Fruit fly (Drosophila melanogaster): Measurements from ENCODE around the gene Tsen34.

The Tsen34 gene

DNA sequence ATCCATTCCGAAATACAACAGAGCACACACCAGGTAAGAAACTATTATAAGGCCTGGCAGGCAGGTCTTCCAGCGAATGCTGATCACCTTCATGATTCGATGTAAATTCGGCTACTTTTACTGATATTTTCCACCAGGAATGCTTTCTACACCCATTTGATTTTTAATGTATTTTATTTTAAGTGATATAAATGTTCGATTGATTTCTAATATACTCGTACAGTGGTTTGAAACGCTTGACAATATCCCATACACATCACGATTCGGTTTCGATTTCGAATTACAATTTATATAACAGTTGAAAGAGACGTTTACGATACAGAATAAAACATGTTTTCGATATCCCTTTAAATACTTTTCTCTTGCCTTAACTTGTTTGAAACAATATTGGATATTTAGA lies 7.5 kb upstream of the Tsen34 start, which contains the start of gene Mgat4b:
TSS of gene Mgat4b (minus strand) at position 101 of the 400 bp plus-strand sequence.
- no peak for TF ChIP-seq Eip93F (GFP tag; optimal IDR thresholded peaks at IDR 0.05)
- TF ChIP-seq Hr39 (GFP tag; optimal IDR thresholded peaks at IDR 0.05) = no peak
- no peak for TF ChIP-seq Blimp-1 (GFP tag; optimal IDR thresholded peaks at IDR 0.05)
- no peak for TF ChIP-seq CG15336 (GFP tag; IDR thresholded peaks at IDR 0.05)
- no peak for TF ChIP-seq CG3032 (tag; optimal IDR thresholded peaks at IDR 0.05)
- TF ChIP-seq CG6808 (GFP tag; optimal IDR thresholded peaks at IDR 0.05) = no peak
- no peak for TF ChIP-seq fkh (GFP tag; optimal IDR thresholded peaks at IDR 0.05)
- no peak for TF ChIP-seq lz (GFP tag; optimal IDR thresholded peaks at IDR 0.05)

DNA sequence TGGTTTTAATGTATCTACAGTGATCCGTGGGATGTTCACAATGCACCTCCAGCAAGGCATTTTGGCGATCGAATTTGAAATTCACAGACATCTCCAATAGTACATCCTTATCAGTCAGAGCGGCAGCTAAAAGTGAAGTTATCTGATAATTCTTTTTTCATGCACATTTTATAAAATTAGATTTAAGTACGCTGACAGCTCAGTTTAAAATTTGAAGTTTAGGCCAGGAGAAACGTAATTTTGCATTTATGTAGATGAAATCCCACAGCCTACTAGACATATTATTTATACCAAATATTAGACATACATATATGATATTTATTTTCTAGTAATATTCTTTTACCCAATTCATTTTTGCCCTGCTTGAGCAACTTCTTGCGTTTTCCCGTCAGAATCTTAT lies 695 bp downstream of the Tsen34 start, which contains the start of gene Trl:
TSS of gene Trl (minus strand) at position 101 of the 400 bp plus-strand sequence.
- TF ChIP-seq topi (GFP tag; optimal IDR thresholded peaks at IDR 0.05) (no peak), Ets21C (GFP tag; optimal IDR thresholded peaks at IDR 0.05) (no peak), CG3919 (GFP tag; optimal IDR thresholded peaks at IDR 0.05) (no peak), CG6792 (GFP tag; optimal IDR thresholded peaks at IDR 0.05) (no peak), Lpt (GFP tag; optimal IDR thresholded peaks at IDR 0.05) (no peak), fd59A (GFP tag; optimal IDR thresholded peaks at IDR 0.05) (no peak), esn (GFP tag; optimal IDR thresholded peaks at IDR 0.05) (no peak), acj6 (GFP tag; optimal IDR thresholded peaks at IDR 0.05) (no peak), Ets96B (tag; optimal IDR thresholded peaks at IDR 0.05) (no peak), CG4318 (GFP tag; optimal IDR thresholded peaks at IDR 0.05) (no peak), vri (GFP tag; optimal IDR thresholded peaks at IDR 0.05) (no peak), OdsH (GFP tag; optimal IDR thresholded peaks at IDR 0.05) (no peak), CG6276 (GFP tag; optimal IDR thresholded peaks at IDR 0.05) (no peak), CG9139 (GFP tag; optimal IDR thresholded peaks at IDR 0.05) (no peak), Hr4 (GFP tag; optimal IDR thresholded peaks at IDR 0.05) (no peak)

DNA sequence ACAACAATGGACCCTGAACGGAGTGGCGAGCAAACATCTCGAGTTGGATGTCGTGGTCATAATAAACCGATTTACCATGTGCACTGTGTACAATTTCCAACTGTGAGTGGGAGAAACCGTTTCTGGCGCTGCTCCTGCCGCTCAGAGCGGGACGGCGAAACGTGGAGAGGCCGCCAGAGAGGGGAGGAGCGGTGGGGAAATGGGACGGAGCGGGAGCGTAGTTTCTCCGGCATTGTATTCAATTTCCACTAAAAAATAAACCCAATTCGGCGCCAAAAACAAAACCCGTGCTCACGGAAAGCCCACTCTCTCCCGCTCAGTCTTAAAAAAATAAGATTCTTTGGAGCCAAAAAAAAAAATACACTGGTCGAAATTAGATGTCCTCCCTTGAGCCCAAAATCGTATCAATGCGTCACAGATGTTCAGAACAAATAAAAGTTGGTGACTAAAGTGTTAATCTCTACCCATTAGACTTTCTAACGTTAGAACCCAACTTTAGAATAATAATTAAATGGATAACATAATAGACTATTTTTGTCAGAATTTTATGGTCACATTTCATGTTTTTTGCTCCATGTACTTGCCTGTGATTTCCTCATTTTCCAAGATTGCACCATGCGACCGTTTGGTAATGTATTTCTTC lies 1.5 kb downstream of the Tsen34 start:
- TF ChIP-seq acj6 (GFP tag; optimal IDR thresholded peaks at IDR 0.05) (peak; percentile 49), CG32006 (GFP tag; optimal IDR thresholded peaks at IDR 0.05) (peak; percentile 55), vri (GFP tag; optimal IDR thresholded peaks at IDR 0.05) (peak; percentile 45), CG3919 (GFP tag; optimal IDR thresholded peaks at IDR 0.05) (peak; percentile 58), dac (GFP tag; optimal IDR thresholded peaks at IDR 0.05) (peak; percentile 46), Sox14 (GFP tag; optimal IDR thresholded peaks at IDR 0.05) (peak; percentile 58), Hr38 (GFP tag; optimal IDR thresholded peaks at IDR 0.05) (no peak), CG1621 (tag; optimal IDR thresholded peaks at IDR 0.05) (peak; percentile 12), dsx (GFP tag; optimal IDR thresholded peaks at IDR 0.05; ENCODE audit: poor library complexity, severe bottlenecking) (no peak), Eip93F (GFP tag; optimal IDR thresholded peaks at IDR 0.05) (no peak), Lpt (GFP tag; optimal IDR thresholded peaks at IDR 0.05) (no peak), cyc (GFP tag; optimal IDR thresholded peaks at IDR 0.05) (peak; percentile 48), CG10669 (GFP tag; optimal IDR thresholded peaks at IDR 0.05) (peak; percentile 6), Hr39 (GFP tag; optimal IDR thresholded peaks at IDR 0.05) (peak; percentile 55), CG8632 (GFP tag; optimal IDR thresholded peaks at IDR 0.05) (peak; percentile 32), fkh (GFP tag; optimal IDR thresholded peaks at IDR 0.05) (no peak), Hr4 (GFP tag; optimal IDR thresholded peaks at IDR 0.05) (peak; percentile 77), Eip75B (GFP tag; optimal IDR thresholded peaks at IDR 0.05) (peak; percentile 64), esn (GFP tag; optimal IDR thresholded peaks at IDR 0.05) (peak; percentile 65), CG7368 (GFP tag; optimal IDR thresholded peaks at IDR 0.05) (peak; percentile 9), pdm3 (GFP tag; optimal IDR thresholded peaks at IDR 0.05) (peak; percentile 65), lz (GFP tag; optimal IDR thresholded peaks at IDR 0.05) (peak; percentile 59), Blimp-1 (GFP tag; optimal IDR thresholded peaks at IDR 0.05) (no peak), Eip78C (GFP tag) (peak; percentile 87), CG11762 (GFP tag; optimal IDR thresholded peaks at IDR 0.05; ENCODE audit: insufficient read depth) (peak; percentile 21), eg (GFP tag; IDR thresholded peaks at IDR 0.05) (peak; percentile 59), Sox102F (GFP tag; optimal IDR thresholded peaks at IDR 0.05) (peak; percentile 63), CG10631 (GFP tag; optimal IDR thresholded peaks at IDR 0.05) (peak; percentile 20), topi (GFP tag; optimal IDR thresholded peaks at IDR 0.05) (peak; percentile 49), CG34406 (GFP tag; optimal IDR thresholded peaks at IDR 0.05) (peak; percentile 36), CG6276 (GFP tag; optimal IDR thresholded peaks at IDR 0.05) (peak; percentile 67), net (GFP tag; optimal IDR thresholded peaks at IDR 0.05) (peak; percentile 27), fd85E (GFP tag; optimal IDR thresholded peaks at IDR 0.05) (no peak), spab (GFP tag; optimal IDR thresholded peaks at IDR 0.05) (no peak), CG15336 (GFP tag; IDR thresholded peaks at IDR 0.05) (peak; percentile 82), Ets21C (GFP tag; optimal IDR thresholded peaks at IDR 0.05) (peak; percentile 14), Smox (GFP tag; optimal IDR thresholded peaks at IDR 0.05) (peak; percentile 68)
